Worm (Caenorhabditis elegans) whole organism, L4/young adult: ENCODE data around the gene C43D7.8.
"Not testable (repeated sequence)": the region's sequence is repeated elsewhere in the genome, so short reads cannot be mapped to it uniquely, and the experiment has no call there.

Experiments used
- W03F9.2 ChIP-seq: fragments of 150-350 bp; optimal IDR thresholded peaks from 2 replicates; lab custom pipeline; 2014; ENCODE audit warnings: missing biosample characterization, missing genetic modification characterization
- dao-5 ChIP-seq: sonication (generic microtip); optimal IDR thresholded peaks from 2 replicates; lab custom pipeline; 2016; ENCODE audit warnings: missing genotype, missing genetic modification characterization, moderate library complexity, missing compliant biosample characterization
- him-1 ChIP-seq: sonication (generic microtip); optimal IDR thresholded peaks from 2 replicates; lab custom pipeline; 2016; ENCODE audit warnings: missing genotype, missing genetic modification reagents, missing genetic modification characterization, missing compliant biosample characterization

C43D7.8 gene

ce11 chrV:19264148-19264547 is 47.1 kb downstream of the C43D7.8 start, which contains the start of gene F21D9.1:
F21D9.1 (plus strand) TSS chrV:19264448.
- TF ChIP-seq him-1; W03F9.2 (tag; lab: Kevin White, UChicago); dao-5 (tag; lab: Kevin White, UChicago): not testable (repeated sequence)

- TF ChIP-seq him-1 = no peak
- TF ChIP-seq W03F9.2 (tag; lab: Kevin White, UChicago) = no peak
- no peak for TF ChIP-seq dao-5 (tag; lab: Kevin White, UChicago)
Observed at ce11 chrV:19262349-19262748, 48.9 kb downstream of the C43D7.8 start, which contains the start of gene F21D9.2. F21D9.2 (minus strand) TSS chrV:19262449.

- TF ChIP-seq W03F9.2 (tag; lab: Kevin White, UChicago) (no peak), him-1 (no peak), dao-5 (tag; lab: Kevin White, UChicago) (no peak)
Observed at ce11 chrV:19260686-19261085, 50.6 kb downstream of the C43D7.8 start.
